Worm (Caenorhabditis elegans): ENCODE data around the gene col-8.
A peak's percentile ranks its signal among the peaks of the same experiment; 100 is the strongest.

The col-8 gene

DNA sequence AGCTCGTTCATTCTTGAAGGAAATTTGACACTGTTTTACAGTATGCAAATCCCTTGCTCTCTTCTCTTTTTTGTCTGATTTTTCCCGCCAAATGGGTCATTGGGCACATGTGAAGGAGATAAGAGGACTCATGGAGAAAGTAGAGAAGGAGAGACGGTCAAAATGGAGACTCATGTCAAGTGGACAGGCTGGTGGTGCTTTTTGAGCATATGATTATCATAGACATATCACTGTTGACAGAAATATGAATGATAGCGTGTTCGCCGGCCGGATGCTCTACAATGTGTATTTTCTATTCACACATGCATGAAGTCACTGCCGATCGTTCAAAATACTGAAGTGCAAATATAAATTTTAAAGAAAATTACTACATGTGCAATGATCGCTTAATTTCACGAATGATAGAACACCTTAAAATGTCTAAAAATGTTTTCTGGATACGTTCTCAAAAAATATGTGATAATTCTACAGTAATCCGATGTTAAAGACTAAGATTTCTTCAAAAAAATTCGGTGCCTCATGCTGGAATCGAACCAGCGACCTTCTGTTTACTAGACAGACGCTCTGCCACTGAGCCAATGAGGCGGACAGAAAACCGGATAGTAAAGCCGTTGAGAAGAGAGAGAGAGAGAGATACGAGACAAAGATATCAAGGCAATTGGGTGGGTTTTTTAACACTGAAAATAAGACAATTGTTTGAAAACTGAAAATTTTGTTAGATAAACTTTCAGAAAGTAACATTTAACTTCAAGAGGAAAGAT, 9.8 kb upstream of the col-8 start (continued):
- TF ChIP-seq tlf-1 (GFP tag; optimal IDR thresholded peaks at IDR 0.05) (peak; percentile 10), lsy-27 (tag; optimal IDR thresholded peaks at IDR 0.05; ENCODE audit: borderline replicate concordance, insufficient read depth) (no peak), F52B5.7 (tag; optimal IDR thresholded peaks at IDR 0.05) (no peak), B0336.3 (GFP tag; IDR thresholded peaks at IDR 0.05) (peak; percentile 48; the same call in 1 of the 2 replicates), F55B11.4 (tag; optimal IDR thresholded peaks at IDR 0.05; ENCODE audit: borderline replicate concordance, insufficient read depth) (no peak), rpc-1 (optimal IDR thresholded peaks at IDR 0.05) (peak; percentile 77), rpc-1 (tag; optimal IDR thresholded peaks at IDR 0.05) (peak; percentile 72), lsl-1 (GFP tag; optimal IDR thresholded peaks at IDR 0.05) (peak; percentile 8), hlh-12 (tag; optimal IDR thresholded peaks at IDR 0.05) (no peak), zim-3 (tag; optimal IDR thresholded peaks at IDR 0.05) (peak; percentile 27), B0019.2 (GFP tag; conservative IDR thresholded peaks at IDR 0.05) (no peak), atf-7 (tag; optimal IDR thresholded peaks at IDR 0.05) (peak; percentile 23), nfyb-1 (GFP tag; IDR thresholded peaks at IDR 0.05) (peak; percentile 58; the same call in 1 of the 2 replicates), snpc-1.3 (tag; optimal IDR thresholded peaks at IDR 0.05; ENCODE audit: insufficient read depth) (peak; percentile 14), madf-6 (GFP tag; IDR thresholded peaks at IDR 0.05) (0 out of 2 replicates have a peak, but pooled peaks have one; percentile 19), snpc-1.1 (tag; optimal IDR thresholded peaks at IDR 0.05; ENCODE audit: insufficient read depth) (peak; percentile 92), hmg-1.2 (GFP tag; IDR thresholded peaks at IDR 0.05) (peak; percentile 43), rec-8 (tag; optimal IDR thresholded peaks at IDR 0.05) (peak; percentile 8 to 19), attf-6 (GFP tag; IDR thresholded peaks at IDR 0.05) (no peak), mxl-1 (tag; optimal IDR thresholded peaks at IDR 0.05) (no peak), tbp1 (GFP tag; optimal IDR thresholded peaks at IDR 0.05) (peak; percentile 93)

DNA sequence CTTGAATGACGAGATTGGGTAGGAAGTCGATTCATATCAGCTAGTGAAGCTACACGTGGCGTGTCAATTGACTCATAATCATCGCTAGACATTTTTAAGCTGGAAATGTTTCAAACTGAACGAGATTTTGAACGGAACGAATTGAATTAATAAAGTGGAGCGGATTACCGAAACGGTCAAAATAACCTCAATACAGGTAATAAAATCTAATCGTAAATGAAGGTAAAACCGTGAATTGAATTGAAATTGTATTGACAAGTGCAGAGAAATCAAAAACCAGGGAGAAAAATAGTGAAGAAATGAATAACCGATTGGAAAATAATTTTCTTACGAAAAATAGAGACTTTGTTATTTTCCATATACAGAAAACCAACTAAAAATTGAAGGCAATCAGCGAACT, 8.7 kb upstream of the col-8 start, which contains the start of gene cyk-1:
Gene cyk-1 (minus strand): TSS at position 101 of the 400 bp plus-strand sequence.
- TF ChIP-seq bed-1 (GFP tag; IDR thresholded peaks at IDR 0.05) (no peak), fkh-3 (tag; optimal IDR thresholded peaks at IDR 0.05) (no peak), B0035.1 (tag; optimal IDR thresholded peaks at IDR 0.05) (no peak), lag-1 (GFP tag; IDR thresholded peaks at IDR 0.05) (no peak), let-526 (GFP tag; IDR thresholded peaks at IDR 0.05) (no peak), nhr-90 (tag; optimal IDR thresholded peaks at IDR 0.05) (no peak), zfh-2 (GFP tag; conservative IDR thresholded peaks at IDR 0.05) (no peak)

DNA sequence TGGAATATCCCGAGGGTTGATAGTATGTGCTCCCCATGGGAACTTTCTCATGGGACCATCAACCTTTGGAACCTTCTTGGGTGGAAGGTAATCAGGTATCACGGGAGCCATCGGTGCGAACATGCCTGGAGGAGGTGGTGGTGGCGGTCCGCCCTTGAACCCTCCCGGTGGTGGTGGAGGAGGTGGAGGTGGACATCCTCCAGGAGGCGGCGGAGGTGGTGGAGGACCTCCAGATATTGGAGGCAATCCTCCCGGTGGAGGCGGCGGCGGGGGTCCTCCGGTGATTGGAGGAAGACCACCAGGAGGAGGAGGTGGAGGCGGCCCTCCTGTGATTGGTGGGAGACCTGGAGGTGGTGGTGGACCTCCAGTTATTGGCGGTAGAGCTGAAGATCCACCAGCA, 5.4 kb upstream of the col-8 start:
- TF ChIP-seq egrh-3 (GFP tag; IDR thresholded peaks at IDR 0.05): peak; percentile 98
- peak; percentile 96 for TF ChIP-seq zfh-2 (GFP tag; conservative IDR thresholded peaks at IDR 0.05)
- TF ChIP-seq mcd-1 (GFP tag; IDR thresholded peaks at IDR 0.05): peak; percentile 43; the same call in 1 of the 2 replicates
- TF ChIP-seq ztf-28 (GFP tag; IDR thresholded peaks at IDR 0.05): no peak
- TF ChIP-seq Y79H2A.3 (GFP tag; conservative IDR thresholded peaks at IDR 0.05): no peak
- 0 out of 2 replicates have a peak, but pooled peaks have one; percentile 20 for TF ChIP-seq ztf-25 (GFP tag; IDR thresholded peaks at IDR 0.05)

Data from whole organism, young adult.